Worm (Caenorhabditis elegans) whole organism, L1 larva: Measurements from ENCODE around the gene F14H8.4.

Source experiments
- C16A3.4 ChIP-seq: fragments of 150-350 bp; optimal IDR thresholded peaks from 2 replicates; lab custom pipeline; 2014; ENCODE audit warnings: missing biosample characterization, missing genetic modification characterization
- alr-1 ChIP-seq: fragments of 200-800 bp; sonication (Bioruptor generic); optimal IDR thresholded peaks from 2 replicates; lab custom pipeline; 2018; ENCODE audit warnings: borderline replicate concordance, mild to moderate bottlenecking, missing genetic modification characterization, missing compliant biosample characterization
- aly-2 ChIP-seq: fragments of 150-350 bp; optimal IDR thresholded peaks from 2 replicates; lab custom pipeline; 2014; ENCODE audit warnings: missing biosample characterization, missing genetic modification characterization
- blmp-1 ChIP-seq: fragments of 150-350 bp; optimal IDR thresholded peaks from 2 replicates; lab custom pipeline; 2014; ENCODE audit warnings: missing biosample characterization, missing genetic modification characterization
- ceh-82 ChIP-seq, 3 experiments: fragments of 150-350 bp in 1 of 3; sonication (generic microtip) in 2 of 3; optimal IDR thresholded peaks; 2 replicates each; lab custom pipeline; 2014 to 2017; ENCODE audit warnings: missing biosample characterization in 3 of 3, missing genetic modification characterization in 3 of 3
- dpl-1 ChIP-seq, 3 experiments: fragments of 150-350 bp in 2 of 3; sonication (generic microtip) in 1 of 3; optimal IDR thresholded peaks; 2 replicates each; lab custom pipeline; 2014 to 2017; ENCODE audit warnings: missing biosample characterization in 3 of 3, missing genetic modification characterization in 3 of 3, missing genetic modification reagents in 3 of 3
- dsc-1 ChIP-seq: sonication (generic microtip); optimal IDR thresholded peaks from 2 replicates; lab custom pipeline; 2016; ENCODE audit warnings: mild to moderate bottlenecking, missing genetic modification characterization, missing compliant biosample characterization
- efl-1 ChIP-seq, 4 experiments: fragments of 150-350 bp; optimal IDR thresholded peaks in 3 of 4; peaks in 1 of 4; 1 replicate in 1 of 4; 2 replicates in 3 of 4; lab custom pipeline; 2014; ENCODE audit warnings: missing biosample characterization in 2 of 4, missing genetic modification characterization in 2 of 4, missing genetic modification reagents in 2 of 4
- egl-27 ChIP-seq, 2 experiments: fragments of 150-350 bp in 1 of 2; sonication (generic microtip); optimal IDR thresholded peaks; 3 replicates each; lab custom pipeline; 2017 to 2018; ENCODE audit warnings: missing biosample characterization in 2 of 2, missing genetic modification characterization in 2 of 2, missing genetic modification reagents in 2 of 2
- elt-2 ChIP-seq: sonication (generic microtip); optimal IDR thresholded peaks from 2 replicates; lab custom pipeline; 2016; ENCODE audit warnings: missing genetic modification characterization, mild to moderate bottlenecking, inconsistent platforms, missing compliant biosample characterization, missing genetic modification reagents
- fkh-10 ChIP-seq: sonication (generic microtip); optimal IDR thresholded peaks from 2 replicates; lab custom pipeline; 2017; ENCODE audit warnings: missing biosample characterization, missing genetic modification reagents, missing genetic modification characterization
- fkh-8 ChIP-seq: sonication (generic microtip); optimal IDR thresholded peaks from 2 replicates; lab custom pipeline; 2016; ENCODE audit warnings: mild to moderate bottlenecking, missing genetic modification characterization, missing compliant biosample characterization
- grh-1 ChIP-seq: fragments of 200-800 bp; sonication (Bioruptor generic); IDR thresholded peaks from 2 replicates; pipeline ENCODE4 v1.3.6; 2022; ENCODE audit warnings: missing genetic modification reagents, missing genetic modification characterization, missing compliant biosample characterization
- hlh-17 ChIP-seq: fragments of 200-800 bp; sonication (Bioruptor generic); optimal IDR thresholded peaks from 2 replicates; lab custom pipeline; 2018; ENCODE audit warnings: missing genetic modification characterization, mild to moderate bottlenecking, missing compliant biosample characterization, moderate library complexity, borderline replicate concordance
- isw-1 ChIP-seq: fragments of 200-800 bp; sonication (Bioruptor generic); IDR thresholded peaks from 2 replicates; pipeline ENCODE4 v1.3.6; 2022; ENCODE audit warnings: missing genetic modification characterization, missing compliant biosample characterization
- jun-1 ChIP-seq: fragments of 150-350 bp; optimal IDR thresholded peaks from 2 replicates; lab custom pipeline; 2014; ENCODE audit warnings: missing biosample characterization, missing genetic modification reagents, missing genetic modification characterization
- lin-13 ChIP-seq: fragments of 150-350 bp; optimal IDR thresholded peaks from 2 replicates; lab custom pipeline; 2014; ENCODE audit warnings: missing biosample characterization, missing genetic modification reagents, missing genetic modification characterization
- lin-14 ChIP-seq: fragments of 200-800 bp; sonication (Bioruptor generic); optimal IDR thresholded peaks from 2 replicates; lab custom pipeline; 2018; ENCODE audit warnings: mild to moderate bottlenecking, missing genetic modification characterization, moderate library complexity, missing compliant biosample characterization
- lin-35 ChIP-seq, 2 experiments: fragments of 150-350 bp; optimal IDR thresholded peaks; 2 replicates each; lab custom pipeline; 2014; ENCODE audit warnings: missing biosample characterization in 2 of 2, missing genetic modification characterization in 2 of 2, missing genetic modification reagents in 2 of 2
- lsy-2 ChIP-seq, 2 experiments: fragments of 150-350 bp; optimal IDR thresholded peaks; 2 replicates each; lab custom pipeline; 2014; ENCODE audit warnings: missing biosample characterization in 2 of 2, missing genetic modification characterization in 2 of 2
- mdl-1 ChIP-seq, 2 experiments: fragments of 150-350 bp; optimal IDR thresholded peaks; 2 replicates each; lab custom pipeline; 2014 to 2017; ENCODE audit warnings: missing biosample characterization in 2 of 2, missing genetic modification characterization in 2 of 2, inconsistent platforms in 1 of 2
- mep-1 ChIP-seq: fragments of 150-350 bp; optimal IDR thresholded peaks from 2 replicates; lab custom pipeline; 2014; ENCODE audit warnings: missing biosample characterization, missing genetic modification characterization
- nhr-11 ChIP-seq: fragments of 150-350 bp; optimal IDR thresholded peaks from 2 replicates; lab custom pipeline; 2014; ENCODE audit warnings: missing biosample characterization, missing genetic modification characterization
- nhr-12 ChIP-seq: sonication (generic microtip); optimal IDR thresholded peaks from 2 replicates; lab custom pipeline; 2017; ENCODE audit warnings: missing biosample characterization, missing genetic modification characterization
- nhr-19 ChIP-seq: fragments of 200-800 bp; sonication (Bioruptor generic); conservative IDR thresholded peaks from 2 replicates; pipeline ENCODE4 v1.3.6; 2022; ENCODE audit warnings: missing genetic modification characterization, missing compliant biosample characterization
- nhr-20 ChIP-seq: sonication (generic microtip); optimal IDR thresholded peaks from 2 replicates; lab custom pipeline; 2016; ENCODE audit warnings: mild to moderate bottlenecking, missing genetic modification characterization, missing compliant biosample characterization
- nhr-47 ChIP-seq: sonication (generic microtip); optimal IDR thresholded peaks from 2 replicates; lab custom pipeline; 2016; ENCODE audit warnings: mild to moderate bottlenecking, missing genetic modification characterization, moderate library complexity, missing compliant biosample characterization
- nhr-71 ChIP-seq: sonication (generic microtip); optimal IDR thresholded peaks from 2 replicates; lab custom pipeline; 2016; ENCODE audit warnings: mild to moderate bottlenecking, missing genetic modification characterization, moderate library complexity, missing compliant biosample characterization
- nhr-84 ChIP-seq: sonication (generic microtip); optimal IDR thresholded peaks from 2 replicates; lab custom pipeline; 2017; ENCODE audit warnings: missing biosample characterization, missing genetic modification characterization
- nhr-85 ChIP-seq: sonication (generic microtip); peaks from one replicate; lab custom pipeline; 2016; ENCODE audit warnings: missing genetic modification characterization, inconsistent platforms, missing compliant biosample characterization
- nhr-90 ChIP-seq: sonication (generic microtip); optimal IDR thresholded peaks from 2 replicates; lab custom pipeline; 2016; ENCODE audit warnings: mild to moderate bottlenecking, missing genetic modification characterization, missing compliant biosample characterization; ENCODE audit not compliant: poor library complexity
- pag-3 ChIP-seq: sonication (generic microtip); optimal IDR thresholded peaks from 2 replicates; lab custom pipeline; 2017; ENCODE audit warnings: missing genetic modification characterization, mild to moderate bottlenecking, missing compliant biosample characterization, antibody characterized with exemption, borderline replicate concordance; ENCODE audit not compliant: insufficient read depth
- pax-3 ChIP-seq: fragments of 200-800 bp; sonication (Bioruptor generic); optimal IDR thresholded peaks from 2 replicates; lab custom pipeline; 2018; ENCODE audit warnings: mild to moderate bottlenecking, missing genetic modification characterization, moderate library complexity, missing compliant biosample characterization
- rnt-1 ChIP-seq: sonication (generic microtip); optimal IDR thresholded peaks from 2 replicates; lab custom pipeline; 2016; ENCODE audit warnings: mild to moderate bottlenecking, missing genetic modification characterization, moderate library complexity, missing compliant biosample characterization
- skn-1 ChIP-seq: fragments of 150-350 bp; optimal IDR thresholded peaks from 2 replicates; lab custom pipeline; 2014; ENCODE audit warnings: missing biosample characterization, missing genetic modification characterization
- snu-23 ChIP-seq: sonication (generic microtip); optimal IDR thresholded peaks from 2 replicates; lab custom pipeline; 2016; ENCODE audit warnings: missing genetic modification characterization, missing compliant biosample characterization
- sptf-1 ChIP-seq: fragments of 150-350 bp; optimal IDR thresholded peaks from 2 replicates; lab custom pipeline; 2014; ENCODE audit warnings: missing biosample characterization, missing genetic modification characterization
- swsn-7 ChIP-seq: sonication (generic microtip); optimal IDR thresholded peaks from 2 replicates; lab custom pipeline; 2016; ENCODE audit warnings: missing genetic modification characterization, missing compliant biosample characterization
- tbx-2 ChIP-seq: sonication (generic microtip); optimal IDR thresholded peaks from 2 replicates; lab custom pipeline; 2016; ENCODE audit warnings: missing genetic modification characterization, missing compliant biosample characterization
- unc-86 ChIP-seq: sonication (generic microtip); optimal IDR thresholded peaks from 2 replicates; lab custom pipeline; 2016; ENCODE audit warnings: missing genetic modification characterization, missing compliant biosample characterization
- vab-15 ChIP-seq: sonication (generic microtip); optimal IDR thresholded peaks from 2 replicates; lab custom pipeline; 2017; ENCODE audit warnings: missing genotype, mild to moderate bottlenecking, missing genetic modification characterization, missing compliant biosample characterization
- xbp-1 ChIP-seq: sonication (generic microtip); optimal IDR thresholded peaks from 2 replicates; lab custom pipeline; 2016; ENCODE audit warnings: missing genetic modification characterization, missing compliant biosample characterization
- ztf-4 ChIP-seq: fragments of 150-350 bp; optimal IDR thresholded peaks from 2 replicates; lab custom pipeline; 2014; ENCODE audit warnings: missing biosample characterization, missing genetic modification characterization

The F14H8.4 gene

ce11 chrV:15059534-15059933 is 35.9 kb downstream of the F14H8.4 start, which contains the start of the genes mcm-3 and C25D7.15 (continued):
- TF ChIP-seq mdl-1 (tag; optimal IDR thresholded peaks at IDR 0.05; lab: Kevin White, UChicago) (no peak), nhr-47 (tag; lab: Kevin White, UChicago) (peak; percentile 25), rnt-1 (tag; lab: Kevin White, UChicago) (peak; percentile 31), fkh-10 (GFP tag; lab: Kevin White, UChicago) (no peak), hlh-17 (GFP tag; lab: Kevin White, UChicago) (no peak), elt-2 (tag; lab: Kevin White, UChicago) (no peak), lin-13 (GFP tag; lab: Kevin White, UChicago) (no peak), pag-3 (tag; lab: Kevin White, UChicago) (no peak), vab-15 (tag; lab: Kevin White, UChicago) (no peak), nhr-84 (no peak)

DNA sequence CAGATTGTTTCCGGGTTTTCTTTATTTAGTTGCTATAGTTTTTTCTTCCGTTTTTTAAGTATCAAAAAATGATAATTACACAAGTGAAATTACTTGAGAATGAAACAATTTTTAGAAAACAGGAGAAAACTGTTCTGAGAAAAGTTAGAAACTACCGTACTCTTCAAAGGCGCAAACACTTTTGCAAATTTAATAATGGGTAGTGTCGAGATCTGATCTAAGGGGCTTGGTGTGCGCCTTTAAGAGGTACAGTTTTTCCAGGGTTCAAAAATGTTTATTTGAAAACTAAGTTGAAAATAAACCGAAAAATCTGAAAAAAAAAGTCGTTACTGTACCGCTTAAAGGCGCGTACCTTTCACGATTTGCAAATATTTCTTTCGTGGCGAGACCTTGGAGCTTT is 37.0 kb downstream of the F14H8.4 start:
- TF ChIP-seq C16A3.4 (tag; lab: Kevin White, UChicago) (no peak), dpl-1 (GFP tag; optimal IDR thresholded peaks at IDR 0.05; lab: Kevin White, UChicago) (no peak), egl-27 (tag; optimal IDR thresholded peaks at IDR 0.05; lab: Kevin White, UChicago) (no peak), ceh-82 (tag; optimal IDR thresholded peaks at IDR 0.05; lab: Kevin White, UChicago) (no peak), ztf-4 (tag; lab: Kevin White, UChicago) (no peak), nhr-12 (tag; lab: Kevin White, UChicago) (no peak)

- TF ChIP-seq blmp-1 = peak; percentile 54
- TF ChIP-seq nhr-90 (tag; lab: Kevin White, UChicago) = no peak
- TF ChIP-seq, all 84 proteins: peak for 1
Measured at ce11 chrV:15063987-15064386, 40.3 kb downstream of the F14H8.4 start, which contains the start of gene rap-2. Gene rap-2 (minus strand): TSS chrV:15064087.

ce11 chrV:15065068-15065744 is 41.6 kb downstream of the F14H8.4 start, which contains the start of gene C25D7.9:
Gene C25D7.9 (plus strand): TSS chrV:15065135.
- TF ChIP-seq swsn-7 (tag; lab: Kevin White, UChicago) (peak; percentile 19), aly-2 (tag; lab: Kevin White, UChicago) (no peak), nhr-11 (tag; lab: Kevin White, UChicago) (no peak), nhr-85 (tag; lab: Kevin White, UChicago) (peak; percentile 70), lin-35 (GFP tag; optimal IDR thresholded peaks at IDR 0.05; lab: Kevin White, UChicago) (peak; percentile 47 to 53), isw-1 (GFP tag; lab: Robert Waterston, UW) (0 out of 2 replicates have a peak, but pooled peaks have one; percentile 2), rnt-1 (tag; lab: Kevin White, UChicago) (peak; percentile 72), sptf-1 (tag; lab: Kevin White, UChicago) (no peak), elt-2 (tag; lab: Kevin White, UChicago) (no peak), mep-1 (tag; lab: Kevin White, UChicago) (peak; percentile 18), unc-86 (peak; percentile 4), efl-1 (optimal IDR thresholded peaks at IDR 0.05; lab: Kevin White, UChicago) (peak; percentile 34 to 53), efl-1 (GFP tag; optimal IDR thresholded peaks at IDR 0.05 in 1 of 2; lab: Kevin White, UChicago) (peak; percentile 37 to 89), dsc-1 (tag; lab: Kevin White, UChicago) (peak; percentile 2), lsy-2 (tag; optimal IDR thresholded peaks at IDR 0.05; lab: Kevin White, UChicago) (peak; percentile 31 to 62), jun-1 (tag; lab: Kevin White, UChicago) (no peak), nhr-71 (tag; lab: Kevin White, UChicago) (peak; percentile 48), snu-23 (peak; percentile 46), fkh-8 (tag; lab: Kevin White, UChicago) (peak; percentile 35), xbp-1 (peak; percentile 28), C16A3.4 (tag; lab: Kevin White, UChicago) (peak; percentile 25), skn-1 (peak; percentile 17), nhr-20 (tag; lab: Kevin White, UChicago) (peak; percentile 31), pax-3 (tag; lab: Kevin White, UChicago) (peak; percentile 9), dpl-1 (GFP tag; optimal IDR thresholded peaks at IDR 0.05; lab: Kevin White, UChicago) (peak; percentile 17 to 52 (median 45)), lin-13 (GFP tag; lab: Kevin White, UChicago) (peak; percentile 32), ceh-82 (tag; optimal IDR thresholded peaks at IDR 0.05; lab: Kevin White, UChicago) (peak in 1 of 3 experiments; percentile 32), nhr-19 (GFP tag; lab: Robert Waterston, UW) (peak; percentile 24; the same call in 1 of the 2 replicates), tbx-2 (tag; lab: Kevin White, UChicago) (peak; percentile 15), lin-14 (peak; percentile 55), grh-1 (GFP tag; lab: Robert Waterston, UW) (peak; percentile 51), alr-1 (tag; lab: Kevin White, UChicago) (no peak)
